Worm (Caenorhabditis elegans): ENCODE measurements around the gene rol-6.
A peak's percentile ranks its signal among the peaks of the same experiment; 100 is the strongest.

Gene rol-6

DNA sequence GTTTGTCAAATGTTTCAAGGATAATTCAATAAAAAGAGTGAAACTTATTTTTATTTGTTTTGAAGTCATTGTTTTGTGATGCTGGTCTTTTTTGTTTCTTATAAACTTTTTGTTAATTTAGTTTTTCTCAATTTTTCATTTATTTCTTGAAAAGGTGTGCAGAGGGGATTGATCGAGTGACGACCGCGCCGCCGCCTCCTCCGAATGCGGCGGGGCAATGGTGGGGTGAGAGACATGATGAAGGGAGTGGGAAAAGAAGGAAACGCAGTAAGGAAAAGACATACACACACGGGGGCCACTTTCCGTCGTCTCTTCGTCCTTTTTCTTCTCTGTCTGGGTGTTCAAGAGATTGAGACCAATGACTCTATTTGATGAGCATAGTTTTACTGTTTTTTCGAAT, 36.5 kb downstream of the rol-6 start:
- TF ChIP-seq lsy-2 (tag; optimal IDR thresholded peaks at IDR 0.05) (peak in 1 of 2 experiments; percentile 30), nhr-129 (tag; optimal IDR thresholded peaks at IDR 0.05) (peak; percentile 5), nhr-6 (tag; optimal IDR thresholded peaks at IDR 0.05) (no peak), lin-11 (tag; optimal IDR thresholded peaks at IDR 0.05) (no peak), unc-55 (GFP tag; optimal IDR thresholded peaks at IDR 0.05) (peak; percentile 39), ztf-1 (GFP tag; conservative IDR thresholded peaks at IDR 0.05) (no peak), crh-2 (tag; optimal IDR thresholded peaks at IDR 0.05) (peak; percentile 12), Y55F3AM.14 (GFP tag; optimal IDR thresholded peaks at IDR 0.05) (no peak), nhr-77 (tag; optimal IDR thresholded peaks at IDR 0.05) (no peak), unc-39 (tag; optimal IDR thresholded peaks at IDR 0.05) (no peak), ztf-4 (tag; optimal IDR thresholded peaks at IDR 0.05) (no peak), alr-1 (tag; optimal IDR thresholded peaks at IDR 0.05) (no peak), nhr-12 (tag; optimal IDR thresholded peaks at IDR 0.05) (no peak), C34F6.9 (tag; optimal IDR thresholded peaks at IDR 0.05) (no peak), nhr-25 (tag; optimal IDR thresholded peaks at IDR 0.05) (no peak), gmeb-1 (tag; optimal IDR thresholded peaks at IDR 0.05) (peak; percentile 13), F13H6.1 (tag; optimal IDR thresholded peaks at IDR 0.05) (peak; percentile 21), mbf-1 (tag; optimal IDR thresholded peaks at IDR 0.05) (no peak), egl-27 (tag; optimal IDR thresholded peaks at IDR 0.05) (peak; percentile 20), ceh-16 (tag; optimal IDR thresholded peaks at IDR 0.05) (no peak), lin-39 (tag; optimal IDR thresholded peaks at IDR 0.05) (no peak), nhr-237 (tag; optimal IDR thresholded peaks at IDR 0.05) (no peak), unc-62 (GFP tag; optimal IDR thresholded peaks at IDR 0.05) (no peak), elt-3 (tag; optimal IDR thresholded peaks at IDR 0.05) (no peak), aly-2 (tag; optimal IDR thresholded peaks at IDR 0.05) (no peak), mdl-1 (tag; optimal IDR thresholded peaks at IDR 0.05) (no peak), lin-13 (GFP tag; optimal IDR thresholded peaks at IDR 0.05) (no peak), R02D3.7 (tag; optimal IDR thresholded peaks at IDR 0.05) (no peak), ZK546.5 (tag; optimal IDR thresholded peaks at IDR 0.05) (no peak), nhr-10 (tag; optimal IDR thresholded peaks at IDR 0.05) (no peak), fos-1 (tag; optimal IDR thresholded peaks at IDR 0.05) (peak; percentile 30), peb-1 (tag; optimal IDR thresholded peaks at IDR 0.05) (no peak)

DNA sequence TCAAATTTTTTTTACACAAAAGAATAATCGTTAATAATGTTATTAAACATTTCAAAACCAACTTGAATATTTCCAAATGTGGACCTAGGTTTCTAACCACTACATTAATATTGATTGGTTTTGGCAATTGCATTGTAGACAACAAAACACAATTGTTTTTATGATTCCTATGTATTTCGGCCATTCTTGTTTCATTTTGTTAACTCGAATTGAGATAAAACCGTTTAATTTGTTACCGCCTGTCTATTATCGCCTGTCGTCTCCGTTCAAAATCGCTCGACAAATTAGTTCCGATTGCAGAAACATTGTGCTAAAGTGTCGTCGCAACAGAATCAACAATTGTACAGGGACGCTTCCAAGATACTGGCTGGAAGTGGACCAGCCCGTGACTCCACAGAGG, 37.8 kb downstream of the rol-6 start, which contains the start of gene let-19:
let-19 (plus strand) TSS at position 301 of the 400 bp plus-strand sequence.
- TF ChIP-seq nhr-10 (tag; optimal IDR thresholded peaks at IDR 0.05) (no peak), ztf-4 (tag; optimal IDR thresholded peaks at IDR 0.05) (no peak), unc-62 (GFP tag; optimal IDR thresholded peaks at IDR 0.05) (no peak), elt-1 (tag; optimal IDR thresholded peaks at IDR 0.05) (no peak), lin-11 (tag; optimal IDR thresholded peaks at IDR 0.05) (no peak), nhr-21 (tag; optimal IDR thresholded peaks at IDR 0.05) (no peak), alr-1 (tag; optimal IDR thresholded peaks at IDR 0.05) (no peak), F13H6.1 (tag; optimal IDR thresholded peaks at IDR 0.05) (no peak), sem-4 (tag; optimal IDR thresholded peaks at IDR 0.05) (no peak), sma-3 (GFP tag; optimal IDR thresholded peaks at IDR 0.05) (no peak), aly-2 (tag; optimal IDR thresholded peaks at IDR 0.05) (no peak), nhr-12 (tag; optimal IDR thresholded peaks at IDR 0.05) (no peak), dmd-4 (tag; optimal IDR thresholded peaks at IDR 0.05) (no peak), egl-27 (tag; optimal IDR thresholded peaks at IDR 0.05) (no peak), nhr-237 (tag; optimal IDR thresholded peaks at IDR 0.05) (no peak), sma-9 (GFP tag; optimal IDR thresholded peaks at IDR 0.05) (no peak), sma-9 (tag; optimal IDR thresholded peaks at IDR 0.05) (no peak), snpc-4 (tag; optimal IDR thresholded peaks at IDR 0.05) (no peak), unc-55 (GFP tag; optimal IDR thresholded peaks at IDR 0.05) (no peak), mab-5 (tag; optimal IDR thresholded peaks at IDR 0.05) (no peak)

DNA sequence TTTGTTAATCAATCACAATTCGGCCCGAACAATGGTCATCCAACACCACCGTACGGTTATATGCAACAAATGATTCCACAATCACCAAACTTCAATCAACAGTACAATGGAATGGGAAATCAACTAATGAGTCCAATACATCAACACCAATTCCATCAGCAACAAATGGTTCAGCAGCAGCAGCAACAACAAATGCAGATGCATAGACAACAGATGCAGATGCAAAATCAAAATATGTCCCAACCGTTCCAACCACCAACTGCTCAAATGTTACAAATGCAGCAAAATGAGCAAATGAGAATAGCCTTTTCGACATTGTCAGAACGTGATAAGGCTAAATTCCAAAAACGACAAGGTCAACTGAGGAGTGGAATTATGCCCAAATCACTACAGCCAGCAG, 43.7 kb downstream of the rol-6 start:
- TF ChIP-seq nhr-10 (tag; optimal IDR thresholded peaks at IDR 0.05) (no peak), blmp-1 (tag; optimal IDR thresholded peaks at IDR 0.05; ENCODE audit: insufficient read depth) (no peak), egl-27 (tag; optimal IDR thresholded peaks at IDR 0.05) (no peak), nhr-77 (tag; optimal IDR thresholded peaks at IDR 0.05) (no peak), ama-1 (optimal IDR thresholded peaks at IDR 0.05) (no peak)

All from whole organism, L2 larva.